Fruit fly (Drosophila melanogaster) Kc167 (cell line): ENCODE results near the gene CG33710.

ENCODE experiments used
- Myc ChIP-seq: fragments of >200 bp; optimal IDR thresholded peaks from 2 replicates; lab custom pipeline; 2017; ENCODE audit warnings: missing external identifiers
- Sin3A ChIP-seq: fragments of >200 bp; optimal IDR thresholded peaks from 2 replicates; lab custom pipeline; 2018; ENCODE audit warnings: missing external identifiers
- h ChIP-seq: fragments of >200 bp; optimal IDR thresholded peaks from 3 replicates; lab custom pipeline; 2018; ENCODE audit warnings: missing external identifiers
- insv ChIP-seq: fragments of >200 bp; optimal IDR thresholded peaks from 3 replicates; lab custom pipeline; 2018; ENCODE audit warnings: missing external identifiers
- psq ChIP-seq: fragments of >200 bp; optimal IDR thresholded peaks from 2 replicates; lab custom pipeline; 2017; ENCODE audit warnings: missing external identifiers

DNA sequence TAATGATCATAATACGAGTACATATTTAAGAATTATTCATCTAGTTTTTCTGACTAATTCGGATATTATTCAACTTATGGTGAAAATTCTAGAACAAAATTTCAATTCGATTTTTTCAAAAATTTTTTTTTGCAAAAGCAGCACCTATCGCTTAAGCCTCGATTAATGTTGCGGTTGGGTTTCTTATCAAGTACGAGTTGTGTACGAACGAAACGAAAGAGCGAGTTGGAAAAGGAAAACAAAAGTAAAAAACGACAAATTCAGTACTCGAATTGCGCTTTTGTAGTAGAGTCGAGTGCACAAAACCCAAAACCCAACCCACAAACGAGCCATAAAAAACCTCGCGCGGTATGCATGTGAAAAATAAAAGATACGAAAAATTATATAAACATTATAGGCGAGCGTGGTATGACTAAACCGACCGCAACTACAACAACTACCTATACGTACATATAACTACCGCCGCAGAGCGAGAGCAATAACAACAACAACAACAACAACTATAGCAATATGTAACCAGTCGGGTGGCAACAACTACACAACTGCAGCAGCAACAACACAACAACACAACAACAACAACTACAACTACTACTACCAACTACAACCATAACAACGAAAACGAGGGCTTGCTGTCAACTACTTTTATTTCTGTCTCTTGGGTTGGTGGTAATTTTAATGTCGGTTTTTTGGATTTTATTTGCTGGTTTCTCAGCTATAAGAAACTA, 48.0 kb downstream of the CG33710 start:
- TF ChIP-seq psq (no peak), h (no peak), insv (lab: Kevin White, UChicago) (no peak), Myc (lab: Kevin White, UChicago) (no peak), Sin3A (lab: Kevin White, UChicago) (no peak)
